Fruit fly (Drosophila melanogaster) ovary, adult (tissue): Measurements from ENCODE around the gene CG7214.

Experiments used
- CG17801 ChIP-seq: fragments of 200-800 bp; optimal IDR thresholded peaks from 2 replicates; lab custom pipeline; 2019; ENCODE audit warnings: missing biosample characterization, mild to moderate bottlenecking, missing genetic modification characterization, moderate library complexity; ENCODE audit not compliant: partially characterized antibody

Gene CG7214

dm6 chr2L:7744739-7745138 is at the start of gene CG7214:
Gene CG7214, minus strand, starts transcription at chr2L:7744839.
- TF ChIP-seq CG17801, result no peak

dm6 chr2L:7791356-7791738 is 46.7 kb upstream of the CG7214 start:
- no peak for TF ChIP-seq CG17801

dm6 chr2L:7790448-7791355 is 46.1 kb upstream of the CG7214 start, which contains the start of gene CG7149:
Gene CG7149, minus strand, starts transcription at chr2L:7790557.
- TF ChIP-seq CG17801, result peak; percentile 38

- TF ChIP-seq CG17801, result no peak
Observed at dm6 chr2L:7790081-7790447, 45.4 kb upstream of the CG7214 start.

dm6 chr2L:7788952-7789466 is 44.4 kb upstream of the CG7214 start:
- no peak for TF ChIP-seq CG17801

dm6 chr2L:7782788-7783401 is 38.3 kb upstream of the CG7214 start, which contains the start of gene Brd7-9:
Gene Brd7-9, plus strand, starts transcription at chr2L:7782865.
- TF ChIP-seq CG17801, result peak; percentile 22

- TF ChIP-seq CG17801, result no peak
Observed at dm6 chr2L:7781165-7781564, 36.5 kb upstream of the CG7214 start, which contains the start of gene CG7164. Gene CG7164, plus strand, starts transcription at chr2L:7781465.

dm6 chr2L:7779785-7780184 is 35.1 kb upstream of the CG7214 start, which contains the start of gene Uro:
Gene Uro, plus strand, starts transcription at chr2L:7780085.
- TF ChIP-seq CG17801, result no peak

dm6 chr2L:7777979-7778692 is 33.5 kb upstream of the CG7214 start, which contains the start of gene CG7179:
Gene CG7179, minus strand, starts transcription at chr2L:7778029.
- no peak for TF ChIP-seq CG17801

dm6 chr2L:7775260-7775659 is 30.6 kb upstream of the CG7214 start:
- TF ChIP-seq CG17801, result no peak

- TF ChIP-seq CG17801, result no peak
Observed at dm6 chr2L:7771891-7772290, 27.3 kb upstream of the CG7214 start.

dm6 chr2L:7767328-7767727 is 22.7 kb upstream of the CG7214 start, which contains the start of gene CG7191:
Gene CG7191, plus strand, starts transcription at chr2L:7767628.
- TF ChIP-seq CG17801, result no peak

dm6 chr2L:7756835-7757234 is 12.2 kb upstream of the CG7214 start:
- TF ChIP-seq CG17801, result no peak

dm6 chr2L:7754539-7754938 is 9.9 kb upstream of the CG7214 start:
- no peak for TF ChIP-seq CG17801

- TF ChIP-seq CG17801, result no peak
Observed at dm6 chr2L:7753874-7754273, 9.2 kb upstream of the CG7214 start, which contains the start of gene CG46025. Gene CG46025, plus strand, starts transcription at chr2L:7754174.

- TF ChIP-seq CG17801, result no peak
Observed at dm6 chr2L:7753086-7753485, 8.4 kb upstream of the CG7214 start, which contains the start of gene CG7203. Gene CG7203, minus strand, starts transcription at chr2L:7753186.
